Worm (Caenorhabditis elegans) whole organism, late embryonic: Measurements from ENCODE around the gene F58F12.12.

Experiments
- T23F11.4 ChIP-seq: fragments of 200-800 bp; sonication (Bioruptor generic); optimal IDR thresholded peaks from 2 replicates; lab custom pipeline; 2018; ENCODE audit warnings: mild to moderate bottlenecking, missing genetic modification characterization, missing compliant biosample characterization
- ama-1 ChIP-seq: fragments of 150-350 bp; optimal IDR thresholded peaks from 2 replicates; lab custom pipeline; 2014
- ceh-6 ChIP-seq: fragments of 200-800 bp; sonication (Bioruptor generic); optimal IDR thresholded peaks from 2 replicates; lab custom pipeline; 2018; ENCODE audit warnings: mild to moderate bottlenecking, missing genetic modification characterization, missing compliant biosample characterization
- dve-1 ChIP-seq: sonication (generic microtip); optimal IDR thresholded peaks from 2 replicates; lab custom pipeline; 2017; ENCODE audit warnings: antibody characterized with exemption, mild to moderate bottlenecking, missing genetic modification characterization, missing compliant biosample characterization
- lin-11 ChIP-seq: fragments of 200-800 bp; sonication (Bioruptor generic); optimal IDR thresholded peaks from 2 replicates; lab custom pipeline; 2018; ENCODE audit warnings: mild to moderate bottlenecking, missing genetic modification characterization, missing compliant biosample characterization
- nhr-11 ChIP-seq: fragments of 150-350 bp; optimal IDR thresholded peaks from 2 replicates; lab custom pipeline; 2014; ENCODE audit warnings: missing biosample characterization, missing genetic modification characterization

- TF ChIP-seq lin-11 (tag; lab: Kevin White, UChicago) (no peak), ceh-6 (GFP tag; lab: Kevin White, UChicago) (no peak), T23F11.4 (GFP tag; lab: Kevin White, UChicago) (no peak), ama-1 (no peak), nhr-11 (tag; lab: Kevin White, UChicago) (no peak), dve-1 (tag; lab: Kevin White, UChicago) (no peak)
These were observed 39.9 kb upstream of the F58F12.12 start for ce11 chrII:6341076-6341475.
